Fruit fly (Drosophila melanogaster) whole organism, adult: ENCODE measurements around the gene Or67d.

Source experiments
- CG12768 ChIP-seq: fragments of 200-800 bp; sonication (Bioruptor generic); optimal IDR thresholded peaks from 2 replicates; lab custom pipeline; 2017; ENCODE audit warnings: missing biosample characterization, missing genetic modification characterization, mild to moderate bottlenecking, moderate library complexity, missing genetic modification reagents
- CG14711 ChIP-seq: fragments of 200-800 bp; sonication (Bioruptor generic); optimal IDR thresholded peaks from 2 replicates; lab custom pipeline; 2018; ENCODE audit warnings: missing biosample characterization, mild to moderate bottlenecking, missing genetic modification characterization, moderate library complexity
- CG33017 ChIP-seq: fragments of 200-800 bp; sonication (Bioruptor generic); optimal IDR thresholded peaks from 2 replicates; lab custom pipeline; 2018; ENCODE audit warnings: missing biosample characterization, mild to moderate bottlenecking, missing genetic modification characterization, moderate library complexity
- CG7045 ChIP-seq: fragments of 200-800 bp; sonication (Bioruptor generic); optimal IDR thresholded peaks from 2 replicates; lab custom pipeline; 2017; ENCODE audit warnings: missing biosample characterization, mild to moderate bottlenecking, missing genetic modification characterization
- Mnt ChIP-seq: fragments of 200-800 bp; sonication (Bioruptor generic); optimal IDR thresholded peaks from 2 replicates; lab custom pipeline; 2016; ENCODE audit warnings: missing biosample characterization, mild to moderate bottlenecking, missing genetic modification characterization
- bab1 ChIP-seq: fragments of 200-800 bp; sonication (Bioruptor generic); optimal IDR thresholded peaks from 3 replicates; lab custom pipeline; 2019; ENCODE audit warnings: missing biosample characterization, mild to moderate bottlenecking, missing genetic modification characterization, moderate library complexity
- cic ChIP-seq: fragments of 200-800 bp; sonication (Bioruptor generic); optimal IDR thresholded peaks from 2 replicates; lab custom pipeline; 2017; ENCODE audit warnings: missing biosample characterization, mild to moderate bottlenecking, missing genetic modification characterization, moderate library complexity

dm6 chr3L:10247121-10247520 lies 25.9 kb upstream of the Or67d start:
- no peak for TF ChIP-seq CG7045
- no peak for TF ChIP-seq CG12768 (GFP tag; lab: Kevin White, UChicago)
- no peak for TF ChIP-seq bab1
- no peak for TF ChIP-seq cic (GFP tag; lab: Kevin White, UChicago)
- no peak for TF ChIP-seq CG33017
- TF ChIP-seq CG14711 (tag; lab: Kevin White, UChicago): no peak
- no peak for TF ChIP-seq Mnt (GFP tag; lab: Kevin White, UChicago)
